Fruit fly (Drosophila melanogaster) whole organism, embryonic: ENCODE data around the gene CG34134.

ENCODE experiments used
- Bgb ChIP-seq: fragments of 200-800 bp; sonication (Bioruptor generic); IDR thresholded peaks from 2 replicates; pipeline ENCODE4 v1.3.6; 2022; ENCODE audit warnings: missing biosample characterization, missing genetic modification characterization; ENCODE audit not compliant: partially characterized antibody
- CG11560 ChIP-seq: fragments of 200-800 bp; sonication (Bioruptor generic); IDR thresholded peaks from 3 replicates; pipeline ENCODE4 v1.3.6; 2022; ENCODE audit warnings: missing biosample characterization, missing genetic modification characterization
- CG12104 ChIP-seq: fragments of 200-800 bp; sonication (Bioruptor generic); optimal IDR thresholded peaks from 3 replicates; lab custom pipeline; 2016; ENCODE audit warnings: missing biosample characterization, missing genetic modification characterization
- CG12769 ChIP-seq: fragments of 200-800 bp; sonication (Bioruptor generic); optimal IDR thresholded peaks from 2 replicates; lab custom pipeline; 2019; ENCODE audit warnings: missing biosample characterization, mild to moderate bottlenecking, missing genetic modification characterization, moderate library complexity
- CG14014 ChIP-seq: fragments of 200-800 bp; sonication (Bioruptor generic); IDR thresholded peaks from 2 replicates; pipeline ENCODE4 v1.3.6; 2022; ENCODE audit warnings: missing biosample characterization, missing genetic modification characterization
- CG14050 ChIP-seq: fragments of 200-800 bp; sonication (Bioruptor generic); IDR thresholded peaks from 3 replicates; pipeline ENCODE4 v1.3.6; 2022; ENCODE audit warnings: missing biosample characterization, missing genetic modification characterization
- CG14710 ChIP-seq: fragments of 200-800 bp; sonication (Bioruptor generic); optimal IDR thresholded peaks from 3 replicates; lab custom pipeline; 2019; ENCODE audit warnings: missing biosample characterization, mild to moderate bottlenecking, missing genetic modification characterization, moderate library complexity
- CG14965 ChIP-seq: fragments of 200-800 bp; sonication (Bioruptor generic); optimal IDR thresholded peaks from 2 replicates; lab custom pipeline; 2016; ENCODE audit warnings: missing biosample characterization, missing genetic modification characterization, borderline replicate concordance
- CG1647 ChIP-seq: fragments of 200-800 bp; sonication (Bioruptor generic); optimal IDR thresholded peaks from 3 replicates; lab custom pipeline; 2016; ENCODE audit warnings: missing biosample characterization, missing genetic modification characterization
- CG17385 ChIP-seq: fragments of 200-800 bp; sonication (Bioruptor generic); optimal IDR thresholded peaks from 3 replicates; lab custom pipeline; 2018; ENCODE audit warnings: missing biosample characterization, mild to moderate bottlenecking, missing genetic modification characterization
- CG17568 ChIP-seq: fragments of 200-800 bp; sonication (Bioruptor generic); optimal IDR thresholded peaks from 2 replicates; lab custom pipeline; 2018; ENCODE audit warnings: missing biosample characterization, mild to moderate bottlenecking, missing genetic modification characterization, moderate library complexity
- CG18011 ChIP-seq: fragments of 200-800 bp; sonication (Bioruptor generic); optimal IDR thresholded peaks from 2 replicates; lab custom pipeline; 2017; ENCODE audit warnings: missing biosample characterization, missing genetic modification characterization, mild to moderate bottlenecking, moderate library complexity, missing genotype
- CG1832 ChIP-seq: fragments of 200-800 bp; sonication (Bioruptor generic); optimal IDR thresholded peaks from 2 replicates; lab custom pipeline; 2017; ENCODE audit warnings: missing biosample characterization, mild to moderate bottlenecking, missing genetic modification characterization, inconsistent platforms
- CG18599 ChIP-seq: fragments of 200-800 bp; sonication (Bioruptor generic); optimal IDR thresholded peaks from 3 replicates; lab custom pipeline; 2017; ENCODE audit warnings: missing biosample characterization, missing genetic modification characterization, mild to moderate bottlenecking, moderate library complexity, missing genetic modification reagents
- CG2199 ChIP-seq: fragments of 200-800 bp; sonication (Bioruptor generic); IDR thresholded peaks from 3 replicates; pipeline ENCODE4 v1.3.6; 2022; ENCODE audit warnings: missing biosample characterization, missing genetic modification characterization
- CG5953 ChIP-seq: fragments of 200-800 bp; sonication (Bioruptor generic); IDR thresholded peaks from 2 replicates; pipeline ENCODE4 v1.3.6; 2022; ENCODE audit warnings: missing biosample characterization, missing genetic modification characterization
- CG6272 ChIP-seq: fragments of 200-800 bp; sonication (Bioruptor generic); IDR thresholded peaks from 2 replicates; pipeline ENCODE4 v1.3.6; 2022; ENCODE audit warnings: missing biosample characterization, missing genetic modification characterization
- CG7963 ChIP-seq: fragments of 200-800 bp; sonication (Bioruptor generic); IDR thresholded peaks from 3 replicates; pipeline ENCODE4 v1.3.6; 2022; ENCODE audit warnings: missing biosample characterization, missing genetic modification characterization; ENCODE audit not compliant: partially characterized antibody
- CG8765 ChIP-seq: fragments of 200-800 bp; sonication (Bioruptor generic); IDR thresholded peaks from 2 replicates; pipeline ENCODE4 v1.3.6; 2022; ENCODE audit warnings: missing biosample characterization, missing genetic modification characterization
- D ChIP-seq, 2 experiments: fragments of 200-800 bp in 1 of 2; fragments of >200 bp in 1 of 2; sonication (Bioruptor generic) in 1 of 2; optimal IDR thresholded peaks; 2 replicates in 1 of 2; 3 replicates in 1 of 2; lab custom pipeline; 2017; ENCODE audit warnings: mild to moderate bottlenecking in 1 of 2, missing biosample characterization in 1 of 2, missing genetic modification characterization in 1 of 2, missing genetic modification reagents in 1 of 2
- Doc3 ChIP-seq: fragments of 200-800 bp; sonication (Bioruptor generic); IDR thresholded peaks from 3 replicates; pipeline ENCODE4 v1.3.6; 2022; ENCODE audit warnings: missing biosample characterization, missing genetic modification characterization; ENCODE audit not compliant: partially characterized antibody
- Dref ChIP-seq: fragments of 200-800 bp; sonication (Bioruptor generic); IDR thresholded peaks from 2 replicates; pipeline ENCODE4 v1.3.6; 2022; ENCODE audit warnings: missing biosample characterization, missing genetic modification characterization
- Fer1 ChIP-seq: fragments of 200-800 bp; sonication (Bioruptor generic); optimal IDR thresholded peaks from 2 replicates; lab custom pipeline; 2017; ENCODE audit warnings: missing biosample characterization, mild to moderate bottlenecking, missing genetic modification characterization
- HLH4C ChIP-seq: fragments of 200-800 bp; sonication (Bioruptor generic); IDR thresholded peaks from 3 replicates; pipeline ENCODE4 v1.3.6; 2022; ENCODE audit warnings: missing biosample characterization, missing genetic modification characterization; ENCODE audit not compliant: partially characterized antibody
- Hey ChIP-seq: fragments of 200-800 bp; sonication (Bioruptor generic); optimal IDR thresholded peaks from 3 replicates; lab custom pipeline; 2018; ENCODE audit warnings: missing biosample characterization, mild to moderate bottlenecking, missing genetic modification characterization
- Lhr ChIP-seq: fragments of 200-800 bp; sonication (Bioruptor generic); optimal IDR thresholded peaks from 3 replicates; lab custom pipeline; 2017; ENCODE audit warnings: mild to moderate bottlenecking, missing biosample characterization, missing genetic modification reagents, missing genetic modification characterization
- Mad ChIP-seq: fragments of 200-800 bp; sonication (Bioruptor generic); optimal IDR thresholded peaks from 2 replicates; lab custom pipeline; 2016; ENCODE audit warnings: missing biosample characterization, missing genetic modification characterization
- Mes4 ChIP-seq: fragments of 200-800 bp; sonication (Bioruptor generic); optimal IDR thresholded peaks from 2 replicates; lab custom pipeline; 2016; ENCODE audit warnings: missing biosample characterization, missing genetic modification characterization
- Mrtf ChIP-seq: fragments of 200-800 bp; sonication (Bioruptor generic); IDR thresholded peaks from 3 replicates; pipeline ENCODE4 v1.3.6; 2022; ENCODE audit warnings: missing biosample characterization, missing genetic modification characterization
- NC2α ChIP-seq: fragments of 200-800 bp; sonication (Bioruptor generic); optimal IDR thresholded peaks from 2 replicates; lab custom pipeline; 2016; ENCODE audit warnings: missing biosample characterization, missing genetic modification characterization
- Oaz ChIP-seq: fragments of 200-800 bp; sonication (Bioruptor generic); IDR thresholded peaks from 2 replicates; pipeline ENCODE4 v1.3.6; 2022; ENCODE audit warnings: missing biosample characterization, missing genetic modification characterization
- Scr ChIP-seq: fragments of 200-800 bp; sonication (Bioruptor generic); IDR thresholded peaks from 2 replicates; pipeline ENCODE4 v1.3.6; 2022; ENCODE audit warnings: missing biosample characterization, missing genetic modification characterization; ENCODE audit not compliant: partially characterized antibody
- Sry-β ChIP-seq: fragments of 200-800 bp; sonication (Bioruptor generic); optimal IDR thresholded peaks from 2 replicates; lab custom pipeline; 2018; ENCODE audit warnings: missing biosample characterization, mild to moderate bottlenecking, missing genetic modification characterization, moderate library complexity
- Vsx1 ChIP-seq: fragments of 200-800 bp; sonication (Bioruptor generic); optimal IDR thresholded peaks from 2 replicates; lab custom pipeline; 2017; ENCODE audit warnings: missing biosample characterization, mild to moderate bottlenecking, missing genetic modification characterization, missing genetic modification reagents
- br ChIP-seq: fragments of >200 bp; optimal IDR thresholded peaks from 2 replicates; lab custom pipeline; 2017
- chif ChIP-seq, 2 experiments: fragments of 200-800 bp; sonication (Bioruptor generic); optimal IDR thresholded peaks; 3 replicates each; lab custom pipeline; 2016; ENCODE audit warnings: missing biosample characterization in 2 of 2, missing genetic modification characterization in 2 of 2
- cwo ChIP-seq: fragments of 200-800 bp; sonication (Bioruptor generic); optimal IDR thresholded peaks from 3 replicates; lab custom pipeline; 2017; ENCODE audit warnings: missing biosample characterization, missing genetic modification characterization, mild to moderate bottlenecking, moderate library complexity, missing genetic modification reagents
- esg ChIP-seq: fragments of 200-800 bp; sonication (Bioruptor generic); conservative IDR thresholded peaks from 2 replicates; pipeline ENCODE4 v1.3.6; 2022; ENCODE audit warnings: missing biosample characterization, missing genetic modification characterization
- gce ChIP-seq: fragments of 200-800 bp; sonication (Bioruptor generic); IDR thresholded peaks from 3 replicates; pipeline ENCODE4 v1.3.6; 2022; ENCODE audit warnings: missing biosample characterization, missing genetic modification characterization
- lola ChIP-seq, 3 experiments: fragments of >200 bp in 2 of 3; fragments of 200-800 bp in 1 of 3; sonication (Bioruptor generic) in 1 of 3; optimal IDR thresholded peaks; 2 replicates each; lab custom pipeline; 2017 to 2019; ENCODE audit warnings: missing biosample characterization in 3 of 3, missing genetic modification characterization in 3 of 3, mild to moderate bottlenecking in 1 of 3, moderate library complexity in 1 of 3
- prd ChIP-seq, 3 experiments: fragments of >200 bp in 2 of 3; fragments of 200-800 bp in 1 of 3; sonication (Bioruptor generic) in 1 of 3; optimal IDR thresholded peaks in 2 of 3; IDR thresholded peaks in 1 of 3; 2 replicates in 2 of 3; 3 replicates in 1 of 3; pipeline versions ENCODE4 v1.3.6 to Lab custom; 2017 to 2022; ENCODE audit warnings: missing biosample characterization in 1 of 3, missing genetic modification characterization in 1 of 3
- run ChIP-seq: fragments of 200-800 bp; sonication (Bioruptor generic); optimal IDR thresholded peaks from 3 replicates; lab custom pipeline; 2018; ENCODE audit warnings: missing biosample characterization, mild to moderate bottlenecking, missing genetic modification characterization
- slp2 ChIP-seq: fragments of 200-800 bp; sonication (Bioruptor generic); optimal IDR thresholded peaks from 2 replicates; lab custom pipeline; 2016; ENCODE audit warnings: missing biosample characterization, missing genetic modification characterization
- sqz ChIP-seq: fragments of 200-800 bp; sonication (Bioruptor generic); optimal IDR thresholded peaks from 3 replicates; lab custom pipeline; 2018; ENCODE audit warnings: missing biosample characterization, mild to moderate bottlenecking, missing genetic modification characterization
- tgo ChIP-seq: fragments of 200-800 bp; sonication (Bioruptor generic); IDR thresholded peaks from 3 replicates; pipeline ENCODE4 v1.3.6; 2022; ENCODE audit warnings: missing biosample characterization, missing genetic modification characterization
- toy ChIP-seq: fragments of 200-800 bp; sonication (Bioruptor generic); IDR thresholded peaks from 2 replicates; pipeline ENCODE4 v1.3.6; 2022; ENCODE audit warnings: missing biosample characterization, missing genetic modification characterization
- vnd ChIP-seq: fragments of 200-800 bp; sonication (Bioruptor generic); IDR thresholded peaks from 3 replicates; pipeline ENCODE4 v1.3.6; 2022; ENCODE audit warnings: missing biosample characterization, missing genetic modification characterization; ENCODE audit not compliant: partially characterized antibody

CG34134 gene

dm6 chr2L:8162307-8163024 is 28.1 kb downstream of the CG34134 start, which contains the start of gene Acbp1 (continued):
- TF ChIP-seq Fer1 (GFP tag; lab: Kevin White, UChicago) (peak; percentile 99), lola (GFP tag; optimal IDR thresholded peaks at IDR 0.05; lab: Kevin White, UChicago) (peak in 1 of 3 experiments; percentile 99), cwo (GFP tag; lab: Kevin White, UChicago) (peak; percentile 97), CG7963 (peak; percentile 68; the same call in 2 of the 3 replicates), CG2199 (GFP tag; lab: Robert Waterston, UW) (peak; percentile 88; the same call in 1 of the 3 replicates), D (optimal IDR thresholded peaks at IDR 0.05; lab: Kevin White, UChicago) (no peak), D (GFP tag; optimal IDR thresholded peaks at IDR 0.05; lab: Kevin White, UChicago) (peak; percentile 95), Mad (GFP tag; lab: Kevin White, UChicago) (peak; percentile 91), NC2α (GFP tag; lab: Kevin White, UChicago) (peak; percentile 87), chif (GFP tag; optimal IDR thresholded peaks at IDR 0.05; lab: Kevin White, UChicago) (peak; percentile 91 to 95), CG17568 (peak; percentile 98), Dref (peak; percentile 88), run (peak; percentile 98), CG14014 (GFP tag; lab: Robert Waterston, UW) (peak; percentile 93), Lhr (GFP tag; lab: Kevin White, UChicago) (peak; percentile 91), Mrtf (GFP tag; lab: Robert Waterston, UW) (peak; percentile 90), sqz (GFP tag; lab: Kevin White, UChicago) (peak; percentile 95), CG14965 (GFP tag; lab: Kevin White, UChicago) (peak; percentile 75), CG12769 (tag; lab: Kevin White, UChicago) (peak; percentile 97), vnd (peak; percentile 60), CG18011 (GFP tag; lab: Kevin White, UChicago) (peak; percentile 78), Doc3 (GFP tag; lab: Robert Waterston, UW) (peak; percentile 80), CG1647 (GFP tag; lab: Kevin White, UChicago) (peak; percentile 94), CG6272 (GFP tag; lab: Robert Waterston, UW) (peak; percentile 91), toy (GFP tag; lab: Robert Waterston, UW) (peak; percentile 52), CG17385 (GFP tag; lab: Kevin White, UChicago) (peak; percentile 95), CG14710 (tag; lab: Kevin White, UChicago) (peak; percentile 98), Vsx1 (GFP tag; lab: Kevin White, UChicago) (peak; percentile 96), CG18599 (GFP tag; lab: Kevin White, UChicago) (peak; percentile 99), HLH4C (peak; percentile 68; the same call in 1 of the 3 replicates), CG11560 (tag; lab: Robert Waterston, UW) (peak; percentile 80), Sry-β (GFP tag; lab: Kevin White, UChicago) (peak; percentile 62), Oaz (GFP tag; lab: Robert Waterston, UW) (peak; percentile 76), CG5953 (GFP tag; lab: Robert Waterston, UW) (peak; percentile 78), Hey (peak; percentile 79), esg (GFP tag; lab: Robert Waterston, UW) (peak; percentile 88), br (lab: Kevin White, UChicago) (no peak), gce (peak; percentile 89), tgo (GFP tag; lab: Robert Waterston, UW) (peak; percentile 90), prd (optimal IDR thresholded peaks at IDR 0.05; lab: Kevin White, UChicago) (no peak), prd (GFP tag; IDR thresholded peaks at IDR 0.05; lab: Robert Waterston, UW) (peak; percentile 92), Bgb (peak; percentile 83), CG1832 (GFP tag; lab: Kevin White, UChicago) (no peak), Scr (GFP tag; lab: Robert Waterston, UW) (peak; percentile 78), CG8765 (GFP tag; lab: Robert Waterston, UW) (no peak; the same call in 1 of the 2 replicates), CG14050 (GFP tag; lab: Robert Waterston, UW) (peak; percentile 87), Mes4 (GFP tag; lab: Kevin White, UChicago) (peak; percentile 92), CG12104 (peak; percentile 91), slp2 (GFP tag; lab: Kevin White, UChicago) (peak; percentile 91)
